Worm (Caenorhabditis elegans) whole organism, L3 larva: ENCODE measurements around the gene daf-1.

Source experiments
- R02D3.7 ChIP-seq: fragments of 150-350 bp; optimal IDR thresholded peaks from 2 replicates; lab custom pipeline; 2014; ENCODE audit warnings: missing biosample characterization, missing genetic modification characterization
- nhr-67 ChIP-seq: fragments of 150-350 bp; optimal IDR thresholded peaks from 2 replicates; lab custom pipeline; 2014; ENCODE audit warnings: missing biosample characterization, missing genetic modification characterization
- skn-1 ChIP-seq: fragments of 150-350 bp; optimal IDR thresholded peaks from 2 replicates; lab custom pipeline; 2014; ENCODE audit warnings: missing biosample characterization, missing genetic modification characterization
- snpc-4 ChIP-seq: fragments of 150-350 bp; optimal IDR thresholded peaks from 2 replicates; lab custom pipeline; 2014; ENCODE audit warnings: missing biosample characterization, missing genetic modification characterization
- unc-39 ChIP-seq: sonication (generic microtip); optimal IDR thresholded peaks from 4 replicates; lab custom pipeline; 2017; ENCODE audit warnings: missing biosample characterization, missing genetic modification characterization
- ztf-4 ChIP-seq: fragments of 150-350 bp; optimal IDR thresholded peaks from 2 replicates; lab custom pipeline; 2014; ENCODE audit warnings: missing biosample characterization, missing genetic modification characterization

DNA sequence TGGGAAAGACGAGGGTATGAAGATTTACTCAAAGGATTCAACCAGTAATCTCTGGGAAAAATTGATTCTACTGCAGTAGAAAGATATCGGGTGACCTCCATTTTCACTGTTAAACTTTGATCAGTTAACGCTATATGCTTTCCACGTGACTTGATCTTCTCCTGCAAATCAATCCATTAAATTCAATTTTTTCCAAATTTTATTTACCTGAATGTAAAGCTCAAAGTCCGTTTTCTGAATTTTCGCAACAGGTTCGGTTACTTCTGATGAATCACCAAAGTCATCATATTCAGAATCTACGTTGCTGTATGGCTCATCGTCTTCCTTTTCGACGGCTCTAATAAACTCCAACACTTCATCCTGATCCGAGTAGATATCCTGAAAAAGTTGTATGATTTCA lies 22.9 kb upstream of the daf-1 start, which contains the start of gene B0545.4:
- TF ChIP-seq ztf-4 (tag; lab: Kevin White, UChicago), result no peak
- TF ChIP-seq snpc-4, result no peak
- TF ChIP-seq unc-39, result no peak
- no peak for TF ChIP-seq skn-1 (tag; lab: Kevin White, UChicago)
- no peak for TF ChIP-seq nhr-67 (tag; lab: Kevin White, UChicago)
- no peak for TF ChIP-seq R02D3.7 (tag; lab: Kevin White, UChicago)
